Worm (Caenorhabditis elegans) whole organism, young adult: ENCODE results near the gene glb-34.

Experiments used
- attf-6 ChIP-seq: fragments of 200-800 bp; sonication (Bioruptor generic); IDR thresholded peaks from 2 replicates; pipeline ENCODE4 v1.3.6; 2022; ENCODE audit warnings: missing genetic modification reagents, missing genetic modification characterization, missing compliant biosample characterization
- fkh-3 ChIP-seq: sonication (generic microtip); optimal IDR thresholded peaks from 2 replicates; lab custom pipeline; 2016; ENCODE audit warnings: mild to moderate bottlenecking, missing genetic modification characterization, missing compliant biosample characterization
- sea-2 ChIP-seq: fragments of 200-800 bp; sonication (Bioruptor generic); IDR thresholded peaks from 2 replicates; pipeline ENCODE4 v1.3.6; 2022; ENCODE audit warnings: missing genetic modification characterization, missing compliant biosample characterization
- ztf-26 ChIP-seq: sonication (generic microtip); optimal IDR thresholded peaks from 2 replicates; lab custom pipeline; 2017; ENCODE audit warnings: missing genetic modification characterization, missing compliant biosample characterization

DNA sequence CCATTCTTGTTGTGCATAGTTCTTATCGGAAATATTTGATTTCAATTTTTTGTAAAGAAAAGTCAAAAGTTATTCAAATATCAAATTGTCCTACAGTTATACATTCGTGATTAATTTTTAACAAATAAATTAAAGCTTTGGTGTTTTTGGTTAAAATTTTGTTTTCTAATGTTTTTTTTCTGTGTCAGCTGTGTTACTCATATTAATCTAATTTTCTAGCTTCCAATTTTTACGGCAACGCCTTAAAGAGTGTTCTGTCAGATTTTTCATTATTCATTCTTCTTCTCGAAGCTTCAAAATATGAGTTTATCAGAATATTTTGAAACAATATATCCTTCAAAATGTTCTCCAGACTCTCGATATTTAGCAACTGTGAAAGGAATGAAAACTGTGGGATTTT, 48.9 kb downstream of the glb-34 start, which contains the start of gene srh-63:
- TF ChIP-seq sea-2 (no peak), ztf-26 (no peak), fkh-3 (tag; lab: Kevin White, UChicago) (no peak), attf-6 (GFP tag; lab: Robert Waterston, UW) (no peak)
